Worm (Caenorhabditis elegans) whole organism, young adult: ENCODE results near the gene ugt-60.

Source experiments
- chd-7 ChIP-seq: sonication (generic microtip); optimal IDR thresholded peaks from 2 replicates; lab custom pipeline; 2016; ENCODE audit warnings: mild to moderate bottlenecking, missing genetic modification characterization, moderate library complexity, missing compliant biosample characterization
- ekl-4 ChIP-seq: fragments of 200-800 bp; sonication (Bioruptor generic); IDR thresholded peaks from 2 replicates; pipeline ENCODE4 v1.3.6; 2022; ENCODE audit warnings: missing genetic modification reagents, missing genetic modification characterization, missing compliant biosample characterization
- lin-54 ChIP-seq: fragments of 200-800 bp; sonication (Bioruptor generic); optimal IDR thresholded peaks from 2 replicates; lab custom pipeline; 2018; ENCODE audit warnings: mild to moderate bottlenecking, missing genetic modification characterization, missing compliant biosample characterization

The ugt-60 gene

ce11 chrIII:9626602-9627001, 52.2 kb downstream of the ugt-60 start (continued):
- TF ChIP-seq ekl-4 (GFP tag; lab: Robert Waterston, UW), result 0 out of 2 replicates have a peak, but pooled peaks have one; percentile 50
- TF ChIP-seq lin-54, result no peak
- peak; percentile 37 for TF ChIP-seq chd-7 (tag; lab: Kevin White, UChicago)
